Fruit fly (Drosophila melanogaster) Kc167 (cell line): Measurements from ENCODE around the gene Muc26B.

ENCODE experiments used
- Myc ChIP-seq: fragments of >200 bp; optimal IDR thresholded peaks from 2 replicates; lab custom pipeline; 2017; ENCODE audit warnings: missing external identifiers
- Sin3A ChIP-seq: fragments of >200 bp; optimal IDR thresholded peaks from 2 replicates; lab custom pipeline; 2018; ENCODE audit warnings: missing external identifiers
- h ChIP-seq: fragments of >200 bp; optimal IDR thresholded peaks from 3 replicates; lab custom pipeline; 2018; ENCODE audit warnings: missing external identifiers
- insv ChIP-seq: fragments of >200 bp; optimal IDR thresholded peaks from 3 replicates; lab custom pipeline; 2018; ENCODE audit warnings: missing external identifiers
- psq ChIP-seq: fragments of >200 bp; optimal IDR thresholded peaks from 2 replicates; lab custom pipeline; 2017; ENCODE audit warnings: missing external identifiers
- ttk ChIP-seq: sonication (Bioruptor generic); optimal IDR thresholded peaks from 2 replicates; lab custom pipeline; 2017; ENCODE audit warnings: missing external identifiers

The Muc26B gene

DNA sequence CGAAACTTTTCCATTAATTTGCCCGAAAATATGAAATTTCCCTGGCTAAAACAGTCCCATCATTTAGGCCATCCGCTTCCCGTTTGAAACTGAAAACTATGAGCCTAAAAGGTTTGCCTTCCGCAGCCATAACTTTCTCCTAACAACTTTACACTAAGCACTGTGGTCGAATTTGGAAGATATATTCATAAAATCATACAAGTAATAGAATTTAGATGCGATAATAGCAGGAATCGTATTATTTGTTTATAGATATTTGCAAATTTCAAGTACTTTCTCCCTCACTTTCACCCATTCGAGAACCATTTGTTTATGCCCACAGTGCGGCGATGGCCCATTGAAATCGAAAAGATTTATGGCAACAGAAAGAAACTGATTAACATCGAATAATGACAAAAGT, 49.7 kb downstream of the Muc26B start:
- TF ChIP-seq Myc (lab: Kevin White, UChicago) (no peak), Sin3A (lab: Kevin White, UChicago) (no peak), psq (lab: Kevin White, UChicago) (no peak), insv (lab: Kevin White, UChicago) (no peak), h (lab: Kevin White, UChicago) (no peak), ttk (lab: Kevin White, UChicago) (no peak)

DNA sequence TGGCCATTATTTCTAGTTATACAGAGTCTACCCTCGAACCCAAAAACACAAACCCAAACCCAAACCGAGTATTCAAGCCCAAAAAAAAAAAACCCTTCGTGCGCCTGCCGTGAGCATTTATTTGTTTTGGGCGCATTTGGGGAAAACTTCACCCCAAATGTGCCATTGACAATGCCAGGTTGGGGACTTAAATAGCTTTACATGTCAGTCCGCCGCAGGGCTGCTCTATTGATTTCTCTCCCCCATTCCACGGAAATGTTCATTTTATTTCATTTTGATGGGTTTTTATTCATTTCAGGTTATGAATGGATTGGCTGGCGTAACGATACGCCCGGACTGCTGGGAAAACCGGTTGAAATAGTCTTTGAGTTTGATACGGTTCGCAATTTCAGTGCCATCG, 51.1 kb downstream of the Muc26B start:
- TF ChIP-seq insv (lab: Kevin White, UChicago) (no peak), Sin3A (lab: Kevin White, UChicago) (no peak), ttk (lab: Kevin White, UChicago) (no peak), h (lab: Kevin White, UChicago) (no peak), psq (lab: Kevin White, UChicago) (no peak)
